Worm (Caenorhabditis elegans) whole organism, L4/young adult: Measurements from ENCODE around the gene F44G4.6.

ENCODE experiments used
- W03F9.2 ChIP-seq: fragments of 150-350 bp; optimal IDR thresholded peaks from 2 replicates; lab custom pipeline; 2014; ENCODE audit warnings: missing biosample characterization, missing genetic modification characterization
- dao-5 ChIP-seq: sonication (generic microtip); optimal IDR thresholded peaks from 2 replicates; lab custom pipeline; 2016; ENCODE audit warnings: missing genotype, missing genetic modification characterization, moderate library complexity, missing compliant biosample characterization
- him-1 ChIP-seq: sonication (generic microtip); optimal IDR thresholded peaks from 2 replicates; lab custom pipeline; 2016; ENCODE audit warnings: missing genotype, missing genetic modification reagents, missing genetic modification characterization, missing compliant biosample characterization

F44G4.6 gene

DNA sequence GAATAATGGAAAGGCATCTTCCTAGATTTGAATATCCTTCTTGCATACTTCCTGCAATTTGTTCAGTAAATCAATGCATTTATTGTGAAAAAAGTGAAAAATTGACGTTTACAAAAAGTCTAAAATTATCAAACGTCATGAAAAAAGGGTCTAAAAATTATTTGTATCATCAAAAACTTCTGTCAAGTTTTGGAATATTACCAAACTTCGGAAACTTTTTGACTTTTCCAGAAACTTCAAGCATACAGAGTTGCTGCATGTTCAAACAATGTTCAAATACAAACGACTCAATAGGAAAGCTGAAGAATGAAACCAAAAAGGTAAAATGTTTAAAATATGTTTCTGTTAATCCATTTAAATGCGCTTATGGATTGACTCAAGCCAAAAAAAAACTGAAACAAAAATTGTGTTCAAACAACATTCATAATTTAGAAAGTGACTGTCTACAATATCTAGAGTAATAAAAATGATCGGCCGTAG lies at the start of gene F44G4.6:
TSS of gene F44G4.6 (minus strand) at position 51 of the 480 bp plus-strand sequence.
- TF ChIP-seq dao-5 (tag; lab: Kevin White, UChicago), result no peak
- TF ChIP-seq W03F9.2 (tag; lab: Kevin White, UChicago), result no peak
- no peak for TF ChIP-seq him-1 (tag; lab: Kevin White, UChicago)

DNA sequence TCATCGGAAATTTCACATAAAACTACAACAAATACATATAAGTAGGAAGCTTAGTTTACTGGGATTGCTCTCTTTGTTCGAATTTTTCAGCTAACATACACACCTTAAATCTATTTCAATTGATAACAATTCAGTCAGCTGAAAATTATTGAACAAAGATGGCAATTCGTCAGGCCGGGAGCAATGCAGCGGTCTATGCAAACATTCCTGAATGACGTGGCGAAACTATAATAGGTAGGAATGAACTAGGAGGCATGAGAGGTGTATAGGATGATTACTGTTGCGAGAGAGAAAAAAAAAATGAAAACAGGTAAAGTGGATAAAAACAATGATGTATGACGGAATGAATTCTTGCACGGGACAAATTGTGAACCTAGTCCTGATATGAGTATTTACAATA lies 40.5 kb upstream of the F44G4.6 start:
- no peak for TF ChIP-seq W03F9.2 (tag; lab: Kevin White, UChicago)
- TF ChIP-seq him-1 (tag; lab: Kevin White, UChicago), result no peak
- TF ChIP-seq dao-5 (tag; lab: Kevin White, UChicago), result no peak

DNA sequence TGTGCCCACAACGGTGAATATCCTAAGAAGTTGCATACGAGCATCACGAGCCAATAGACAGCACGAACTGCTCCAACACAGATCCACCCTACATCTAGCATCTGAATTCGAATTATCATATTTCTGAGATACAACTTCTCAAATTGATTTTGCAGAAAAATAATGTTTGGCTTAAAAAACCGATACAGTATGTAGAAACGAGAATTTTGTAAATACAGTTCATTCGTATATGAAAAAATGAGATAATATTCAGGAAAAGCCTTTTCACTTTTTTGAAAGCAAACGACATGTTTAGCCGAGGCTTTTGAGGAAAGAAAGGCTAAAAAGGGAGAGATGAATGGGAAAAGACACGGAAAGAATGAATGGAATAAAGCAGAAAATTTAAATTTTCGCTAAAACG lies 39.7 kb upstream of the F44G4.6 start, which contains the start of gene F37B12.3:
TSS of gene F37B12.3 (minus strand) at position 101 of the 400 bp plus-strand sequence.
- TF ChIP-seq him-1 (tag; lab: Kevin White, UChicago), result no peak
- no peak for TF ChIP-seq W03F9.2 (tag; lab: Kevin White, UChicago)
- TF ChIP-seq dao-5 (tag; lab: Kevin White, UChicago), result no peak

DNA sequence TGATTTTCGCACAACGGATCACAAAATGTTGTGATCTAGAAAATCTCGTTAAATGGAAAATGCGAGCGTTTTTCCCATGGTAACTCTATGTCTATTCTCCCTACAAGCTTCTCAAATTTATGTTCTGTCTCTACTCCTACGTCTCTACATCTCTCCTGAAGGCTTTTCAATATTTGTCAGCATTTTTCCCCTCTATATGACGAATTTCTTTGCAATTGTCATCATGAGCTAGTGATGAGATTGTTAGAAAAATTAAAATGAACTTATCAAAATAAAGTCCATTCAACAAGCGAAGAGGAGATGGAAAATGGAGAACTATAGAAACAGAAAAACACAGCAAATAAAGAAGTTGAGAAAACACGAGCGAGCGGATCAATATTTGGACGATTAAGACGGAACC lies 37.1 kb upstream of the F44G4.6 start:
- no peak for TF ChIP-seq dao-5 (tag; lab: Kevin White, UChicago)
- no peak for TF ChIP-seq W03F9.2 (tag; lab: Kevin White, UChicago)
- TF ChIP-seq him-1 (tag; lab: Kevin White, UChicago), result no peak

DNA sequence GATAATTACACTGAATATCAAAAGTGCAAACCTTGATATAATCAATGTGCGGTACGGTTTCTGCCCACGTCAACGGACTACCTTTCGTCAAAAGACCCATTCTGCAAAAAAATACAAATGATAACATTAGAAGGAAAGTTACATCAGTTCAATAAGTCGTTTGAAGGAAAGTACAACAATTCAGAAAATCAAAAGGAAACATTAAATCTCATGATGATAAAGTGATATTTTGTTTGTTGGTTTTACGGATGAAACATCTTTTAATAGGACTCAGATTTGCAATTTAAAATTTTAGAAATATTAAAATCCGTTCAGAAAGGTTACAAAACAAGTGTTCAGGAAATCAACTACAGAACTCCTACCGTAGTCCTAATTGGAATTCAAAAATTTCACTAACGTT lies 36.6 kb upstream of the F44G4.6 start, which contains the start of gene gcs-1:
TSS of gene gcs-1 (minus strand) at position 101 of the 400 bp plus-strand sequence.
- no peak for TF ChIP-seq him-1 (tag; lab: Kevin White, UChicago)
- TF ChIP-seq W03F9.2 (tag; lab: Kevin White, UChicago), result no peak
- TF ChIP-seq dao-5 (tag; lab: Kevin White, UChicago), result no peak

DNA sequence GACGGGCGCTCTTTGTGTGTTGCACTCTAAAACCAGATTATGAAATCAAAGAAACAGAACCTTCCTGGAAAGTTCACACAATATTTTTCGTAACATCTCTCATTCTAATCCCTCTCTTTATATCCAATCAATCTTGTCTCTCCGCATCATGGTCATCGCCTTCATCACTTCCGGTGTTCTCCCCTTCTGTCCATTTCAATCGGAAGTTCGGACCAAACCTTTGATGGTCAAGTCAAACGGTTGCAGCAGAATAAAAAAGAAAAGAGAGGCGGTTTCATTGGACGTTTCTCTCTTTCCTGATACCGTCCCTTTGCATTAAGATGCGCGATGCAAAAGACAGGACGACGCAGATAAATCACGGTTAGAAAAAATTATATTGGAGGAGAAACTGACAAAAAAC lies 31.4 kb upstream of the F44G4.6 start:
- no peak for TF ChIP-seq him-1 (tag; lab: Kevin White, UChicago)
- no peak for TF ChIP-seq W03F9.2 (tag; lab: Kevin White, UChicago)
- no peak for TF ChIP-seq dao-5 (tag; lab: Kevin White, UChicago)

DNA sequence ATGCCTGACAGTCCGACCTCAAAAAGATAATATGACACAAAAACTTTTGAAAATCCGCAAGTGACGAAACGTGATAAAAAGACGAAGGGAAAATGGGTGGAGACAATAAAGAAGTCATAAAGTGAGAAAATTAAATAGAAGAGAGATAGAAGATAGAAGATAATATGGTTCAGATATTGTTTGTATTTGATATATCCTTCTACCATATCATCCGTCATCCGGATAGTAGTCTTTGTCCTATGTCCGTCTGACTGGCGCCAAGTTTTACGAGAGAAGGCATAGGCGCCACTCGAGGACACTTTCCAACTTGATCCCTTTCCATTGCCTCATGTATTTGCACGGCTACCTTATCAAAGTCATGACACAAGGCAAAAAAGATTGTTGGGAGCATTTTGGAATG lies 30.3 kb upstream of the F44G4.6 start:
- TF ChIP-seq him-1 (tag; lab: Kevin White, UChicago), result no peak
- TF ChIP-seq dao-5 (tag; lab: Kevin White, UChicago), result no peak
- TF ChIP-seq W03F9.2 (tag; lab: Kevin White, UChicago), result no peak

DNA sequence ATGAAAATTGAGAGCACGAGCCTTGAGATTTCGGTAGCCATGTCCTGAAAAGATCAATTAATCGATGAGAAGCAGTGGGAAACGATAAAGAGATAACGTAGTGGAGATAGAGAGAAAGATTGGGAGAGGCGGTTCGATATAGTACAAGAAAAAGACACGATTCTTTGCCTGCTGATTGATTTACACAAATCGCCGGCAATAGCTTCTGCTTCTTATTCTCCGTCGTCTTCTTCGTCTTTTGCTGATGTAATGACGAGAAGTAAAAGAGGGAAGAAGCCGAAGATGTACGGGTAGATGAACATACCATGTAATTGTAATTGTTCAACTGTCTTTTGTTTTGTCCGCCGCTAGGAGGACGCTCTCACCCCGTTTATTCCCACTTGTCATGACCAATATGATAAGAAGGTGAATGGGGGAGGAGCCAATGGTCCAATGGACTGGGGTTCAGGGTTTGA lies 27.7 kb upstream of the F44G4.6 start, which contains the start of gene F37B12.1:
TSS of gene F37B12.1 (minus strand) at position 51 of the 455 bp plus-strand sequence.
- TF ChIP-seq W03F9.2 (tag; lab: Kevin White, UChicago), result no peak

DNA sequence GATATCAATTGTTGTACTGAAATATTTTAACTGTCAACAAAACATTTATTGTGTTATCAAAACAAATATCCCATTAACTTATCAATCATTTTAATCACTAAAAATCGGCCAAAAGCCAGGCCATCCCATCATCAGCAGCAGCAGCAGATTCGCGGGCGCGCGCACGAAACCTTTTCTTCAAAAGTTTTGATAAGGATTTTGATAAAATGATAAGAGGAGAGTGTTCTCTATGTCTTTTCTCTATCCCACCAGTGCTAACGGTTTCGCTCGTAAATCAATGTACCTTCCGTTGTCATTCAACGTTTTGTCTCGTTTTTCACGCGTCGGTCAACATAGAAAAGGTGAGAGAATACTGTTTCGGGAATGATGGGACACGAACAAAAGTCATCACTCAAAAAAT lies 26.5 kb upstream of the F44G4.6 start:
- TF ChIP-seq W03F9.2 (tag; lab: Kevin White, UChicago), result no peak
- TF ChIP-seq dao-5 (tag; lab: Kevin White, UChicago), result no peak
- no peak for TF ChIP-seq him-1 (tag; lab: Kevin White, UChicago)

DNA sequence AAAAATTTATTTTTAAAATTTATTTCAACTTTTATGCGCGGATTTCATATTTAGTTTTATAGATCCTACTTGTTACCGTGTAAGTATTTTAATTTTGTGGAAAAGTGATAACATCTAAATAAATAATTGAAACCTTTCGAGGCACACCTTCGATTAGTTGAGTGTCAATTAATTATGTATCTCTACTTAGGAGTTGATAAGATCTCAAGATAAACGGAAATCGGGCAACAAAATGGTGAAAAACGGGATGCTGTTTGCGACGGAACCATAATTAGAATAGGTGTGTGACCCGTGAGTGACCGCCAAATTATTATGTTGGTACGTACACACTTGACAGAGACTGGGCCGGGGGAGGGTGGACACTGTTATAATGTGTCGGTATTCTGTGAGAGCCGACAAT lies 24.8 kb upstream of the F44G4.6 start:
- no peak for TF ChIP-seq him-1 (tag; lab: Kevin White, UChicago)

DNA sequence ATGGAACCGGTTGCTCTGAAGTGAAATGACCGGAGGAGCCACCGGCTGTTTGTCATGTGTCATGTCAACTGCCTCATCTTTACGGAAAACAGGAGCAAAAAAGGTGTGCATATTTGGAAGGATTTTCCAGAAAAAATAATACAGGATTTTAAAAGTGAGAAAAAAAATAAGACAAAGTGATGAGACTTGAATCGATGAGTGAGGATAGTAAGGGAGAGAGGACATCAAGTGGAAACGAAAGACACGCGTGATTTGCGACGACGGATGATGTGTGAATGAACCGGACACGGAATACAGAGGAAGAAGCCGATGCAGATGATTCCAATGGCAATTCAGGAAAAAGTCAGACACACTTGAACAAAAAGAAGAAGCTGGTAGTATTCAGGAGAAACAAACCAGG lies 22.7 kb upstream of the F44G4.6 start:
- no peak for TF ChIP-seq dao-5 (tag; lab: Kevin White, UChicago)
- TF ChIP-seq W03F9.2 (tag; lab: Kevin White, UChicago), result no peak
- TF ChIP-seq him-1 (tag; lab: Kevin White, UChicago), result no peak

DNA sequence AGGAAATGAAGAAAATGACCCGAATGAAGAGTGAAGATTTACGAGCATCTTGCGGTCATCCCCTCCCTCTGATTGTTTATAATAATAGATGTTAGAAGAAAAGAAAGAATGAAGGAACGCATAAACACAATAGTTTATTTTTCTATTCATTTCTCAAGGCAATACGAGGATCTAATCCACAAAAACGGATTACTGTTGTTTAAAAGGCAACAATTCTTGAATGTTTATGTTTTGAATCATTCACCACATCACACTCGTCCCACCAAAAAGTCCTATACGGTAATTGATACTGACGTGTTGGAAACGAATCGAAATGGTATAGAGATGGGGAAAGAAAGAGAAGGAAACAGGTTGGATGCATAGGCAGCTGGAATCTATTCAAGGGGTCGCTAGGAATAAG lies 20.0 kb upstream of the F44G4.6 start:
- no peak for TF ChIP-seq W03F9.2 (tag; lab: Kevin White, UChicago)
- no peak for TF ChIP-seq dao-5 (tag; lab: Kevin White, UChicago)
- TF ChIP-seq him-1 (tag; lab: Kevin White, UChicago), result no peak

DNA sequence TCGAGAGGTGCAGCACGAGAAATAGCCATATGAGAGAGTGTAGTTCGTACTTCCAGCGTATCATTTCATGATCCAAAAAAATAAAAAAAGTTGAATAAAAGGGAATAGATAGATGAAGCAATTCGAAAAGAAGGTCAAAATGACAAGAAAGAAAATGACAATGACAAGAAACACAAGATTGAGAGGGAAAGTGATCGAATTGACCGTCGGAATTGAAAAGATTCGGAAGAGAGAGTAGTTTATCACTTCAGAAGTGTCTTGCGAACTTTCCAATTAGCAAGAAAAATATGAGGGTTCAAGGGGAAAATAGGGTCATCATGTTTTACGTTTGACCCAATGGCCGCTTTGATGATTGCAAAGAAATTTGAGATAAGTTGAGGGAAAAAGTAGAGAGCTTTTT lies 18.1 kb upstream of the F44G4.6 start, which contains the start of gene dep-1:
TSS of gene dep-1 (minus strand) at position 95 of the 400 bp plus-strand sequence.
- no peak for TF ChIP-seq W03F9.2 (tag; lab: Kevin White, UChicago)
- no peak for TF ChIP-seq dao-5 (tag; lab: Kevin White, UChicago)
- TF ChIP-seq him-1 (tag; lab: Kevin White, UChicago), result no peak

DNA sequence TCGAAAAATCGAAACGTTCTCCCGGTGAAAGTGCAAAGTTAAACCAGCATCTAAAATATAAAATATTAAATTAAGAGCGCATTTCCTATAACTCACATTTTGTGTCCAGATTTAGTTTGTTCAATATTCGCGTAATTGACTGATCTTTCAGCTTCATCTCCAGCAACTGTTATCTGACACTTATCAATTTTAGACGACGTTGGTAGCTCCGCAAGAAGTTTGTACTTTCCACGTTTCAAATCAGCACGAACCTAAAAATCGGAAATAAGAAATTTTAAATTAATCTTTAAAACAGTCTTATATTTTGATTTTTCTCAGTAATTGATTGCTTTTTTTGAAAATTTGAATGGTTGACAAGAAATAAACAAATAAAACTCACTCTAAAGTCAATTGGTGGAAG lies 16.0 kb upstream of the F44G4.6 start:
- TF ChIP-seq him-1 (tag; lab: Kevin White, UChicago), result no peak
- no peak for TF ChIP-seq W03F9.2 (tag; lab: Kevin White, UChicago)
- TF ChIP-seq dao-5 (tag; lab: Kevin White, UChicago), result no peak
